Fruit fly (Drosophila melanogaster) whole organism: ENCODE measurements around the gene CG43082.

ENCODE experiments used
- CG8478 ChIP-seq: fragments of >200 bp; optimal IDR thresholded peaks from 2 replicates; lab custom pipeline; 2018; ENCODE audit warnings: inconsistent platforms
- Dll ChIP-seq: fragments of >200 bp; optimal IDR thresholded peaks from 2 replicates; lab custom pipeline; 2017
- EcR ChIP-seq, 2 experiments: fragments of >200 bp; optimal IDR thresholded peaks; 2 replicates each; lab custom pipeline; 2017; ENCODE audit warnings: missing biosample characterization in 2 of 2, missing genetic modification characterization in 2 of 2, missing genetic modification reagents in 2 of 2
- pan ChIP-seq: fragments of >200 bp; optimal IDR thresholded peaks from 2 replicates; lab custom pipeline; 2017
- psq ChIP-seq: fragments of >200 bp; optimal IDR thresholded peaks from 2 replicates; lab custom pipeline; 2017
- usp ChIP-seq: fragments of >200 bp; optimal IDR thresholded peaks from 2 replicates; lab custom pipeline; 2017; ENCODE audit warnings: missing biosample characterization, missing genetic modification characterization, mixed read lengths

Gene CG43082

dm6 chr3L:15661567-15661966 is at the start of gene CG43082:
Gene CG43082, plus strand, starts transcription at chr3L:15661867.
- TF ChIP-seq Dll (lab: Kevin White, UChicago) (no peak), CG8478 (lab: Kevin White, UChicago) (no peak), EcR (GFP tag; optimal IDR thresholded peaks at IDR 0.05; lab: Kevin White, UChicago) (no peak), usp (GFP tag; lab: Kevin White, UChicago) (no peak), pan (lab: Kevin White, UChicago) (no peak)

dm6 chr3L:15612728-15613127 is 48.9 kb upstream of the CG43082 start, which contains the start of gene CG13449:
Gene CG13449, minus strand, starts transcription at chr3L:15612828.
- TF ChIP-seq pan (lab: Kevin White, UChicago) (no peak), CG8478 (lab: Kevin White, UChicago) (no peak), usp (GFP tag; lab: Kevin White, UChicago) (no peak), Dll (lab: Kevin White, UChicago) (no peak), EcR (GFP tag; optimal IDR thresholded peaks at IDR 0.05; lab: Kevin White, UChicago) (no peak), psq (lab: Kevin White, UChicago) (no peak)

- TF ChIP-seq CG8478 (lab: Kevin White, UChicago), result no peak
- no peak for TF ChIP-seq psq (lab: Kevin White, UChicago)
These were observed 45.2 kb upstream of the CG43082 start for dm6 chr3L:15616490-15616889.

dm6 chr3L:15616900-15617299 is 44.8 kb upstream of the CG43082 start:
- TF ChIP-seq CG8478 (lab: Kevin White, UChicago) (no peak), pan (lab: Kevin White, UChicago) (no peak), Dll (lab: Kevin White, UChicago) (no peak), EcR (GFP tag; optimal IDR thresholded peaks at IDR 0.05; lab: Kevin White, UChicago) (no peak), psq (lab: Kevin White, UChicago) (no peak), usp (GFP tag; lab: Kevin White, UChicago) (no peak)

DNA sequence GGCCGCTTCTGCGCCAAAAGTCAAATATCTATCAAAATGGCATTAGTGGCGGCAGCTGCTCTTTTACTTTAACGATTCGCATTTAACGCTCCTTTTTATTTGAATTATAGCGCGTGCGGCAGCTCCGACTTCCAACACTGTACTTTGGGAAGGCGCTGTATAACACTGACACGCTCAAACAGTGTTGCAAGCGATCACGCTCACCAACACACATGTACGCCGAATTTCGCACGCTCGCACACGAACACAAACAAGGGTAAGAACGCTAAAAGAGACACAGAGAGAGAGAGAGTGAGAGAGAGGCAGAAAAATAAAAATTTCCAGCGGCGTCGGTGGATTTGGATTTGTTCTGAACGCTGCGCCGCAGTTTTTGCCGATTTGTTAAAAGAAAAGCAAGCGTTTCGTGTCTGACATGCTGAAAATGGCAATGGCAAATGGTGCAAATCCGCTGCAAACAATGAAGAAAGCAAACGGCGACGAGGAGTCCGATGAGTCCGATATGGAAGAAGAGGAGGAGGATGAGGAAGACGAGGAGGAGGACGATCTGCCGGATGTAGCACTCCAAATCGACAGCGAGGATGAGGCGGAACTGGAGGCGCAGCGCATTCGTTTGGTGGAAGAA is 41.9 kb upstream of the CG43082 start, which contains the start of gene Phs:
Phs (plus strand) TSS at position 276 of the 622 bp plus-strand sequence.
- TF ChIP-seq Dll (lab: Kevin White, UChicago), result peak; percentile 84
- TF ChIP-seq CG8478 (lab: Kevin White, UChicago), result no peak

DNA sequence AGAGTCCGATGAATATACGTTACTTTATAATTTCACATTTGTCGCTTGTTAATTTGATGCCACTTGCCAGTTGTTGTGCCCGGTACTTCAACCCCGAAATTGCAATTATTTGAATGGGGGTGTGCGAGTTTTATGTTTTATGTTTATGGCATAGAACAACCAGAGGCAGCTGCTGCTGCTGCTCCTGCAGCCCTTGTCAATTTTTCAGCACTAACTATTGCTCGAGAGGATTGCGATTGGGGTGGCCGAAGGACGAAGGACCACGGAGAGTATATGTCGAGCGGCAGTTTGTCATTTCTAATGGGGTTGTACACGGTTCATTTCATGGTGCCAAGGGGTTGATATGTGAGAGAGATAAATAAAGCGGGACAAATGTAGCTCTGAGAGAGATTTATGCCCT is 37.6 kb upstream of the CG43082 start:
- TF ChIP-seq EcR (GFP tag; optimal IDR thresholded peaks at IDR 0.05; lab: Kevin White, UChicago) (no peak), CG8478 (lab: Kevin White, UChicago) (no peak), usp (GFP tag; lab: Kevin White, UChicago) (no peak), psq (lab: Kevin White, UChicago) (no peak), Dll (lab: Kevin White, UChicago) (no peak), pan (lab: Kevin White, UChicago) (no peak)

- no peak for TF ChIP-seq Dll (lab: Kevin White, UChicago)
- no peak for TF ChIP-seq pan (lab: Kevin White, UChicago)
- TF ChIP-seq usp (GFP tag; lab: Kevin White, UChicago), result no peak
- no peak for TF ChIP-seq CG8478 (lab: Kevin White, UChicago)
- no peak for TF ChIP-seq psq (lab: Kevin White, UChicago)
- no peak for TF ChIP-seq EcR (GFP tag; optimal IDR thresholded peaks at IDR 0.05; lab: Kevin White, UChicago)
These were observed 36.6 kb upstream of the CG43082 start for dm6 chr3L:15624944-15625610.

DNA sequence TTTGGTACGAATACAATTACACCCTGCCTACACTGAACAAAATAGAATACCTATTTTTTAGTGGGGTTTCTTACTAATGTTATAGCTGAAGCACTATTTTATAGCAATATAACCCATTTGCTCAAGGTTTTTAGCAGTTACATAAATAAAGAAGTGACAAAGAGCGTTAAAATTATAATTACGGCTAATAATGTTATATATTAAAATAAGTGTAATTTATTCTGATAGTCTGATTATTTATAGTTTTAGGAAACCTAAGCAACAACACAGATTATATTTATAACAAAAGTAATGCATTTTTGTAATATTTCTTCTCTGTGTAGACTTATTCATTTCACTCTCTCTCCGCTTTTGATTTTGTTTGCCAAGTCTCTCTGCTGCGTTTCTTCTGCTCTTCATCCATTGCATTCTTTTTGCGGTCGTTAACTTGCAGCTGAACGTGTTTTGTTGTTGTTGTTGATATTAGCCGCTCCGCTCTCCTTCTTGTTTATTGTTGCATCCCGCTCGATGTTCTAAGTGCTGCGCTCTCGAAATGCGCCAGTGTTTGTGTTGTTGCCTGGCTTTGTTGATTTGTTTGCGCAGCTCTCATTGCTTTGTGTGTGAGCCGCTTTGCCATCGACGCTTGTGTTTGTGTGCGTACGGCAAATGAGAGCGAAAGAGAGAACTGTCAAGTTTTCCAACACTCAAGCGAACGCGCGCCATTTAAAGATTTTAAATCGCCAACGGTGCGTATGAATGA is 35.8 kb upstream of the CG43082 start:
- TF ChIP-seq EcR (GFP tag; optimal IDR thresholded peaks at IDR 0.05; lab: Kevin White, UChicago) (peak; percentile 43 to 81), Dll (lab: Kevin White, UChicago) (no peak)

dm6 chr3L:15627295-15627694 is 34.4 kb upstream of the CG43082 start:
- no peak for TF ChIP-seq usp (GFP tag; lab: Kevin White, UChicago)
- no peak for TF ChIP-seq pan (lab: Kevin White, UChicago)
- no peak for TF ChIP-seq EcR (GFP tag; optimal IDR thresholded peaks at IDR 0.05; lab: Kevin White, UChicago)
- TF ChIP-seq psq (lab: Kevin White, UChicago), result no peak

- TF ChIP-seq usp (GFP tag; lab: Kevin White, UChicago) (no peak), EcR (GFP tag; optimal IDR thresholded peaks at IDR 0.05; lab: Kevin White, UChicago) (no peak), pan (lab: Kevin White, UChicago) (no peak), psq (lab: Kevin White, UChicago) (no peak), Dll (lab: Kevin White, UChicago) (no peak), CG8478 (lab: Kevin White, UChicago) (no peak)
These were observed 30.6 kb upstream of the CG43082 start for dm6 chr3L:15631067-15631466.

dm6 chr3L:15632653-15633052 is 29.0 kb upstream of the CG43082 start:
- TF ChIP-seq psq (lab: Kevin White, UChicago), result no peak
- no peak for TF ChIP-seq pan (lab: Kevin White, UChicago)
- TF ChIP-seq usp (GFP tag; lab: Kevin White, UChicago), result no peak
- TF ChIP-seq Dll (lab: Kevin White, UChicago), result no peak
- TF ChIP-seq EcR (GFP tag; optimal IDR thresholded peaks at IDR 0.05; lab: Kevin White, UChicago), result no peak
- TF ChIP-seq CG8478 (lab: Kevin White, UChicago), result no peak
